Fruit fly (Drosophila melanogaster): Measurements from ENCODE around the gene CG13674.

- TF ChIP-seq CG6854 (GFP tag; optimal IDR thresholded peaks at IDR 0.05) (peak; percentile 56), Eip93F (GFP tag; optimal IDR thresholded peaks at IDR 0.05) (no peak), CG7368 (GFP tag; optimal IDR thresholded peaks at IDR 0.05) (no peak)
Observed at dm6 chr3L:8180464-8181137, 38.2 kb downstream of the CG13674 start, which contains the start of the genes mthl7 and Uxs.
